Worm (Caenorhabditis elegans) whole organism, L1 larva: ENCODE data around the gene F28H7.8.
A peak's percentile ranks its signal among the peaks of the same experiment; 100 is the strongest.

Experiments used
- ceh-88 ChIP-seq: fragments of 200-800 bp; sonication (Bioruptor generic); IDR thresholded peaks from 2 replicates; pipeline ENCODE4 v1.3.6; 2022; ENCODE audit warnings: missing genetic modification characterization, missing compliant biosample characterization
- egl-13 ChIP-seq: sonication (generic microtip); optimal IDR thresholded peaks from 2 replicates; lab custom pipeline; 2016; ENCODE audit warnings: missing genotype, missing genetic modification reagents, missing genetic modification characterization, missing compliant biosample characterization
- lin-15B ChIP-seq: fragments of 150-350 bp; sonication (generic microtip); optimal IDR thresholded peaks from 3 replicates; lab custom pipeline; 2014; ENCODE audit warnings: missing biosample characterization, missing genetic modification characterization
- nhr-11 ChIP-seq: fragments of 150-350 bp; optimal IDR thresholded peaks from 2 replicates; lab custom pipeline; 2014; ENCODE audit warnings: missing biosample characterization, missing genetic modification characterization
- nhr-77 ChIP-seq: fragments of 150-350 bp; optimal IDR thresholded peaks from 2 replicates; lab custom pipeline; 2014; ENCODE audit warnings: missing biosample characterization, missing genetic modification characterization
- pqm-1 ChIP-seq: sonication (generic microtip); optimal IDR thresholded peaks from 3 replicates; lab custom pipeline; 2017; ENCODE audit warnings: missing biosample characterization, missing genetic modification characterization
- tbx-2 ChIP-seq: sonication (generic microtip); optimal IDR thresholded peaks from 2 replicates; lab custom pipeline; 2016; ENCODE audit warnings: missing genetic modification characterization, missing compliant biosample characterization
- unc-62 ChIP-seq: fragments of 150-350 bp; optimal IDR thresholded peaks from 2 replicates; lab custom pipeline; 2014; ENCODE audit warnings: missing biosample characterization, missing genetic modification reagents, missing genetic modification characterization

ce11 chrV:10716865-10717713, 41.7 kb upstream of the F28H7.8 start:
- TF ChIP-seq ceh-88 (GFP tag; lab: Robert Waterston, UW) = 0 out of 2 replicates have a peak, but pooled peaks have one; percentile 31
- no peak for TF ChIP-seq pqm-1 (tag; lab: Kevin White, UChicago)
- TF ChIP-seq nhr-77 (tag; lab: Kevin White, UChicago) = no peak
- no peak for TF ChIP-seq lin-15B
- no peak for TF ChIP-seq egl-13
- peak; percentile 27 for TF ChIP-seq tbx-2
- no peak for TF ChIP-seq unc-62
- TF ChIP-seq nhr-11 = no peak
